Worm (Caenorhabditis elegans): ENCODE data around the gene T07A9.12.

- TF ChIP-seq unc-62 (GFP tag; optimal IDR thresholded peaks at IDR 0.05) (no peak), drap-1 (GFP tag; optimal IDR thresholded peaks at IDR 0.05) (no peak), mep-1 (tag; optimal IDR thresholded peaks at IDR 0.05) (no peak), nhr-12 (tag; optimal IDR thresholded peaks at IDR 0.05) (no peak), sptf-1 (tag; optimal IDR thresholded peaks at IDR 0.05) (no peak), bed-3 (GFP tag; optimal IDR thresholded peaks at IDR 0.05) (no peak), snpc-4 (tag; optimal IDR thresholded peaks at IDR 0.05) (no peak), M03D4.4 (tag; optimal IDR thresholded peaks at IDR 0.05) (no peak), lin-13 (tag; optimal IDR thresholded peaks at IDR 0.05) (no peak), blmp-1 (tag; optimal IDR thresholded peaks at IDR 0.05) (no peak)
Measured at ce11 chrIV:377791-378190, 32.9 kb upstream of the T07A9.12 start.
